Fruit fly (Drosophila melanogaster) whole organism, prepupa: ENCODE data around the gene Tlk.

ENCODE experiments used
- Blimp-1 ChIP-seq: fragments of 200-800 bp; sonication (Bioruptor generic); optimal IDR thresholded peaks from 3 replicates; lab custom pipeline; 2017; ENCODE audit warnings: missing biosample characterization, missing genetic modification characterization, mild to moderate bottlenecking, moderate library complexity, missing genetic modification reagents
- CG10631 ChIP-seq: fragments of 200-800 bp; sonication (Bioruptor generic); optimal IDR thresholded peaks from 2 replicates; lab custom pipeline; 2016; ENCODE audit warnings: missing biosample characterization, missing genetic modification characterization
- CG10669 ChIP-seq: fragments of 200-800 bp; sonication (Bioruptor generic); optimal IDR thresholded peaks from 3 replicates; lab custom pipeline; 2018; ENCODE audit warnings: missing biosample characterization, mild to moderate bottlenecking, missing genetic modification characterization, moderate library complexity
- CG11294 ChIP-seq: fragments of 200-800 bp; sonication (Bioruptor generic); IDR thresholded peaks from 2 replicates; pipeline ENCODE4 v1.3.6; 2022; ENCODE audit warnings: missing biosample characterization, missing genetic modification characterization
- CG11762 ChIP-seq: fragments of 200-800 bp; sonication (Bioruptor generic); optimal IDR thresholded peaks from 3 replicates; lab custom pipeline; 2016; ENCODE audit warnings: missing biosample characterization, missing genetic modification characterization; ENCODE audit not compliant: insufficient read depth
- CG11902 ChIP-seq: fragments of 200-800 bp; sonication (Bioruptor generic); optimal IDR thresholded peaks from 3 replicates; lab custom pipeline; 2016; ENCODE audit warnings: missing biosample characterization, missing genetic modification characterization
- CG1621 ChIP-seq: fragments of 200-800 bp; sonication (Bioruptor generic); optimal IDR thresholded peaks from 3 replicates; lab custom pipeline; 2018; ENCODE audit warnings: missing biosample characterization, mild to moderate bottlenecking, missing genetic modification characterization
- CG16779 ChIP-seq: fragments of 200-800 bp; sonication (Bioruptor generic); optimal IDR thresholded peaks from 3 replicates; lab custom pipeline; 2017; ENCODE audit warnings: missing biosample characterization, mild to moderate bottlenecking, missing genetic modification characterization
- CG31627 ChIP-seq: fragments of 200-800 bp; sonication (Bioruptor generic); optimal IDR thresholded peaks from 3 replicates; lab custom pipeline; 2016; ENCODE audit warnings: missing biosample characterization, missing genetic modification characterization
- CG32006 ChIP-seq: fragments of 200-800 bp; sonication (Bioruptor generic); optimal IDR thresholded peaks from 3 replicates; lab custom pipeline; 2017; ENCODE audit warnings: missing biosample characterization, mild to moderate bottlenecking, missing genetic modification characterization
- CG34406 ChIP-seq: fragments of 200-800 bp; sonication (Bioruptor generic); optimal IDR thresholded peaks from 3 replicates; lab custom pipeline; 2016; ENCODE audit warnings: missing biosample characterization, missing genetic modification characterization
- CG3919 ChIP-seq: fragments of 200-800 bp; sonication (Bioruptor generic); optimal IDR thresholded peaks from 3 replicates; lab custom pipeline; 2016; ENCODE audit warnings: missing biosample characterization, missing genetic modification characterization
- CG6163 ChIP-seq: fragments of 200-800 bp; sonication (Bioruptor generic); IDR thresholded peaks from 3 replicates; pipeline ENCODE4 v1.3.6; 2022; ENCODE audit warnings: missing biosample characterization, missing genetic modification characterization
- CG6854 ChIP-seq: fragments of 200-800 bp; sonication (Bioruptor generic); optimal IDR thresholded peaks from 2 replicates; lab custom pipeline; 2017; ENCODE audit warnings: missing biosample characterization, mild to moderate bottlenecking, missing genetic modification characterization
- CG7368 ChIP-seq: fragments of 200-800 bp; sonication (Bioruptor generic); optimal IDR thresholded peaks from 3 replicates; lab custom pipeline; 2016; ENCODE audit warnings: missing biosample characterization, missing genetic modification characterization
- CG8119 ChIP-seq: fragments of 200-800 bp; sonication (Bioruptor generic); IDR thresholded peaks from 3 replicates; pipeline ENCODE4 v1.3.6; 2022; ENCODE audit warnings: missing biosample characterization, missing genetic modification characterization
- CG8319 ChIP-seq: fragments of 200-800 bp; sonication (Bioruptor generic); optimal IDR thresholded peaks from 3 replicates; lab custom pipeline; 2016; ENCODE audit warnings: missing biosample characterization, missing genetic modification characterization
- CG8632 ChIP-seq: fragments of 200-800 bp; sonication (Bioruptor generic); optimal IDR thresholded peaks from 3 replicates; lab custom pipeline; 2016; ENCODE audit warnings: missing biosample characterization, missing genetic modification characterization
- CG9139 ChIP-seq: fragments of 200-800 bp; sonication (Bioruptor generic); optimal IDR thresholded peaks from 3 replicates; lab custom pipeline; 2017; ENCODE audit warnings: missing biosample characterization, mild to moderate bottlenecking, missing genetic modification characterization
- Eip93F ChIP-seq: fragments of 200-800 bp; sonication (Bioruptor generic); optimal IDR thresholded peaks from 2 replicates; lab custom pipeline; 2016; ENCODE audit warnings: missing biosample characterization, mild to moderate bottlenecking, missing genetic modification characterization
- Ets21C ChIP-seq: fragments of 200-800 bp; sonication (Bioruptor generic); optimal IDR thresholded peaks from 3 replicates; lab custom pipeline; 2016; ENCODE audit warnings: missing biosample characterization, missing genetic modification characterization
- Ets96B ChIP-seq: fragments of 200-800 bp; optimal IDR thresholded peaks from 2 replicates; lab custom pipeline; 2019; ENCODE audit warnings: missing biosample characterization, mild to moderate bottlenecking, missing genetic modification characterization, moderate library complexity
- Gug ChIP-seq: fragments of 200-800 bp; sonication (Bioruptor generic); IDR thresholded peaks from 2 replicates; pipeline ENCODE4 v1.3.6; 2022; ENCODE audit warnings: missing biosample characterization, missing genetic modification characterization
- Hr38 ChIP-seq: sonication (Bioruptor generic); optimal IDR thresholded peaks from 2 replicates; lab custom pipeline; 2016; ENCODE audit warnings: missing biosample characterization, missing genetic modification characterization
- Hr4 ChIP-seq: fragments of 200-800 bp; sonication (Bioruptor generic); optimal IDR thresholded peaks from 3 replicates; lab custom pipeline; 2016; ENCODE audit warnings: missing biosample characterization, missing genetic modification characterization
- Lpt ChIP-seq: fragments of 200-800 bp; sonication (Bioruptor generic); optimal IDR thresholded peaks from 3 replicates; lab custom pipeline; 2016; ENCODE audit warnings: missing biosample characterization, missing genetic modification characterization
- OdsH ChIP-seq: fragments of 200-800 bp; sonication (Bioruptor generic); optimal IDR thresholded peaks from 3 replicates; lab custom pipeline; 2016; ENCODE audit warnings: missing biosample characterization, missing genetic modification characterization
- Sox102F ChIP-seq: fragments of 200-800 bp; sonication (Bioruptor generic); optimal IDR thresholded peaks from 2 replicates; lab custom pipeline; 2016; ENCODE audit warnings: missing biosample characterization, mild to moderate bottlenecking, missing genetic modification characterization
- Sox14 ChIP-seq: fragments of 200-800 bp; sonication (Bioruptor generic); optimal IDR thresholded peaks from 3 replicates; lab custom pipeline; 2016; ENCODE audit warnings: missing biosample characterization, missing genetic modification characterization
- Sox15 ChIP-seq: fragments of 200-800 bp; sonication (Bioruptor generic); optimal IDR thresholded peaks from 3 replicates; lab custom pipeline; 2016; ENCODE audit warnings: missing biosample characterization, missing genetic modification characterization
- achi ChIP-seq: fragments of 200-800 bp; sonication (Bioruptor generic); optimal IDR thresholded peaks from 3 replicates; lab custom pipeline; 2016; ENCODE audit warnings: missing biosample characterization, missing genetic modification characterization
- dac ChIP-seq: fragments of 200-800 bp; sonication (Bioruptor generic); optimal IDR thresholded peaks from 2 replicates; lab custom pipeline; 2017; ENCODE audit warnings: missing biosample characterization, mild to moderate bottlenecking, missing genetic modification characterization
- dsx ChIP-seq: fragments of 200-800 bp; optimal IDR thresholded peaks from 3 replicates; lab custom pipeline; 2019; ENCODE audit warnings: missing biosample characterization, mild to moderate bottlenecking, missing genetic modification characterization, moderate library complexity; ENCODE audit not compliant: poor library complexity, severe bottlenecking
- eg ChIP-seq: fragments of 200-800 bp; sonication (Bioruptor generic); IDR thresholded peaks from 3 replicates; pipeline ENCODE4 v1.3.6; 2022; ENCODE audit warnings: missing biosample characterization, missing genetic modification characterization
- esn ChIP-seq: fragments of 200-800 bp; sonication (Bioruptor generic); optimal IDR thresholded peaks from 2 replicates; lab custom pipeline; 2016; ENCODE audit warnings: missing biosample characterization, mild to moderate bottlenecking, missing genetic modification characterization, moderate library complexity
- fd59A ChIP-seq: fragments of 200-800 bp; sonication (Bioruptor generic); optimal IDR thresholded peaks from 2 replicates; lab custom pipeline; 2017; ENCODE audit warnings: missing biosample characterization, mild to moderate bottlenecking, missing genetic modification characterization, missing genetic modification reagents
- fd85E ChIP-seq: fragments of 200-800 bp; sonication (Bioruptor generic); optimal IDR thresholded peaks from 3 replicates; lab custom pipeline; 2016; ENCODE audit warnings: missing biosample characterization, missing genetic modification characterization
- fkh ChIP-seq: fragments of 200-800 bp; sonication (Bioruptor generic); optimal IDR thresholded peaks from 3 replicates; lab custom pipeline; 2017; ENCODE audit warnings: missing biosample characterization, mild to moderate bottlenecking, missing genetic modification characterization, moderate library complexity
- net ChIP-seq: fragments of 200-800 bp; sonication (Bioruptor generic); optimal IDR thresholded peaks from 3 replicates; lab custom pipeline; 2016; ENCODE audit warnings: missing biosample characterization, missing genetic modification characterization
- salr ChIP-seq, 2 experiments: fragments of 200-800 bp; sonication (Bioruptor generic); optimal IDR thresholded peaks; 3 replicates each; lab custom pipeline; 2016 to 2018; ENCODE audit warnings: missing biosample characterization in 2 of 2, missing genetic modification characterization in 2 of 2, mild to moderate bottlenecking in 1 of 2
- spab ChIP-seq: fragments of 200-800 bp; sonication (Bioruptor generic); optimal IDR thresholded peaks from 2 replicates; lab custom pipeline; 2017; ENCODE audit warnings: missing biosample characterization, mild to moderate bottlenecking, missing genetic modification characterization, missing genetic modification reagents
- ss ChIP-seq, 2 experiments: fragments of 200-800 bp; sonication (Bioruptor generic); optimal IDR thresholded peaks; 2 replicates in 1 of 2; 3 replicates in 1 of 2; lab custom pipeline; 2017 to 2018; ENCODE audit warnings: mild to moderate bottlenecking in 2 of 2, missing biosample characterization in 2 of 2, missing genetic modification characterization in 2 of 2, moderate library complexity in 1 of 2
- svp ChIP-seq: fragments of 200-800 bp; sonication (Bioruptor generic); peaks from one replicate; lab custom pipeline; 2016; ENCODE audit warnings: missing biosample characterization, missing genetic modification characterization
- vri ChIP-seq: fragments of 200-800 bp; sonication (Bioruptor generic); optimal IDR thresholded peaks from 3 replicates; lab custom pipeline; 2016; ENCODE audit warnings: missing biosample characterization, mild to moderate bottlenecking, missing genetic modification characterization

Gene Tlk

DNA sequence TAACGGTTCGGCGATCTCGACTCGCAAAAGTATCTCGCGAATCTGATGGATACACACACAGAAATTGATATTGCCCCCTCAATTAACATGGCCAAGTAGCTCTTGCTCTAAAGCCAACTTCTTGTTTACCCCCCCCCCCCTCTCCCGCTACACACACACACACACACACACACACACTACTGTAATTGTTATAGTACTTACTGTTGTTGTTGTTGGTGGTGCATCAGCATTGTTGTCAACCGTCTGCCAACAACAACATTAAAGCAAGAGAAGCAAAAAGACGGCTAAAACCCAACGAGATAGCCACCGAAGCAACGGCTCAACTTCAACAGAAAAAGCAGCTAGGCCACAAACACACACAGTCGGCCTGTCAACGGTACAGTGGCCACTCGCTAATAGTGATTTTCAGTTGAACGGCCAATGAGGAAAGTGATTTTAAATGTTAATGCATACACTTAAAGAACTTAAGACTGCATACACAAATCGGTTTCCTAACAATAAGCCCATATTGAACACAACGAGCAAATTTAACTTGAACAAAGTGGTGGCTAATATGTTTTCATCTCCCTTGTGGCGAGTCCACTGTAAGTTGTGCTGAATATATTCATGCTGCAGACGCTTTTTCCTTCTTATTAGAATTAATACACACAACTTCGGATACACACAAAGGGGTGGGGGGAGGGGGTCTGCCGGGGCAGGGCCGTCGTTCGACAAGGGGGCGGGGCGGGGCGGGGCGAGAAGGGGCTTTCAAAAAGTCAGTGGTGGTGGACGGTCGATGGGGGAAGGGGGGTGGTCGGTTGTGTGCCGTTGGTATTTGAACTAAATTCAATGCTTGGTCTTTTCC lies 30.6 kb downstream of the Tlk start (continued):
- TF ChIP-seq ss (GFP tag; optimal IDR thresholded peaks at IDR 0.05; lab: Kevin White, UChicago) (peak; percentile 35 to 51), achi (GFP tag; lab: Kevin White, UChicago) (peak; percentile 81), CG6854 (no peak), CG3919 (GFP tag; lab: Kevin White, UChicago) (peak; percentile 85), OdsH (GFP tag; lab: Kevin White, UChicago) (peak; percentile 76), CG32006 (GFP tag; lab: Kevin White, UChicago) (peak; percentile 91), CG11902 (GFP tag; lab: Kevin White, UChicago) (peak; percentile 58), CG6163 (GFP tag; lab: Robert Waterston, UW) (peak; percentile 88), dac (GFP tag; lab: Kevin White, UChicago) (peak; percentile 77), CG8319 (GFP tag; lab: Kevin White, UChicago) (peak; percentile 61), CG10631 (GFP tag; lab: Kevin White, UChicago) (peak; percentile 83), CG31627 (peak; percentile 69), Sox102F (GFP tag; lab: Kevin White, UChicago) (peak; percentile 51), Sox15 (GFP tag; lab: Kevin White, UChicago) (peak; percentile 62), eg (GFP tag; lab: Robert Waterston, UW) (peak; percentile 88), vri (GFP tag; lab: Kevin White, UChicago) (peak; percentile 62), CG1621 (tag; lab: Kevin White, UChicago) (peak; percentile 63), CG11294 (GFP tag; lab: Robert Waterston, UW) (peak; percentile 79), CG7368 (GFP tag; lab: Kevin White, UChicago) (peak; percentile 68), CG8632 (GFP tag; lab: Kevin White, UChicago) (peak; percentile 71), Eip93F (GFP tag; lab: Kevin White, UChicago) (no peak), Lpt (peak; percentile 69), salr (GFP tag; optimal IDR thresholded peaks at IDR 0.05; lab: Kevin White, UChicago) (peak; percentile 69 to 74), CG10669 (GFP tag; lab: Kevin White, UChicago) (peak; percentile 81), fd85E (GFP tag; lab: Kevin White, UChicago) (peak; percentile 20), dsx (GFP tag; lab: Kevin White, UChicago) (peak; percentile 60), spab (GFP tag; lab: Kevin White, UChicago) (peak; percentile 61)

DNA sequence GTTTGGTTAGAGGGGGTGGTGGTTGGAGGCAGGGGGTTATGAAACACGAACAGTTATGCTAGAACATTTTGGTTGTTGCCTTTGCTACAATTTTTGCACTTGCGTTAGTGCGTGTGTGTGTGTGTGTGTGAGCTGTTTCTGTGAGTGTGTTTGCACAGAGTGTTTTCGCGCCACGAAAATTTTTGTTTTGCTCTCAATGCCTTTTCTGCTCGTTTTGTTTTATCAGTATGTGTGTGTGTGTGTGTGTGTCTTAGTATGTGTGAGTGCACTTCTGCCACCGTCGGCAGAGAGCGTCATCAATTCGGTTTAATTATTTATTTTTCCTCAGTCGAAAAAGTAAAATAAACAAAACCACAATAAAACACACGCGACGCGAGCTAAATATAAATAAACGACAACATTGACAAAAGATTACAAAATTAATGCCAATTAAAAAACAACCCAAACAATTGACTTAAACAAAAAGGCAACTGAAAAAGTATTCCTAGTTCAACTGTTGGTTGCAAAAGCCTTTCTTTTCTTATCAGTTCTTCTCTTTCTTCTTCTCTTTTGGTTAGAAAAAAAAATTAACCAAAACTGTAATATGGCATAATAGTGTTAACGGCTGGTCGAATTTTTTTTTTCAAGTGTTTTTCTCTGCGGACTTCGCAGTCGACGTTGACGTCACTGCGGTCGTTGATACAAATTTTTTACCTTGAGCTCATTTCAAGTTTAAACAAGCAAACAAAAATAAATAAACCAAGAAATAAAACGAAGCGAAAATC lies 41.7 kb downstream of the Tlk start:
- TF ChIP-seq net (GFP tag; lab: Kevin White, UChicago) (peak; percentile 60), Eip93F (GFP tag; lab: Kevin White, UChicago) (peak; percentile 50), Gug (peak; percentile 40; the same call in 1 of the 2 replicates), fkh (peak; percentile 49), CG8119 (GFP tag; lab: Robert Waterston, UW) (peak; percentile 63; the same call in 1 of the 3 replicates), CG31627 (peak; percentile 83), achi (GFP tag; lab: Kevin White, UChicago) (peak; percentile 55), CG9139 (GFP tag; lab: Kevin White, UChicago) (no peak), Ets21C (peak; percentile 76), salr (GFP tag; optimal IDR thresholded peaks at IDR 0.05; lab: Kevin White, UChicago) (no peak), esn (GFP tag; lab: Kevin White, UChicago) (peak; percentile 88), CG11902 (GFP tag; lab: Kevin White, UChicago) (peak; percentile 62), Ets96B (tag; lab: Kevin White, UChicago) (peak; percentile 14), CG11762 (GFP tag; lab: Kevin White, UChicago) (no peak), Sox15 (GFP tag; lab: Kevin White, UChicago) (peak; percentile 58), Sox14 (GFP tag; lab: Kevin White, UChicago) (peak; percentile 77), CG34406 (GFP tag; lab: Kevin White, UChicago) (peak; percentile 85), Sox102F (GFP tag; lab: Kevin White, UChicago) (peak; percentile 80), CG6854 (peak; percentile 61), vri (GFP tag; lab: Kevin White, UChicago) (peak; percentile 95), dac (GFP tag; lab: Kevin White, UChicago) (no peak), CG16779 (peak; percentile 48), Hr4 (GFP tag; lab: Kevin White, UChicago) (no peak), fd59A (no peak), Hr38 (no peak), ss (GFP tag; optimal IDR thresholded peaks at IDR 0.05; lab: Kevin White, UChicago) (peak; percentile 64 to 65), svp (GFP tag; lab: Kevin White, UChicago) (peak; percentile 96), Blimp-1 (peak; percentile 71), CG10669 (GFP tag; lab: Kevin White, UChicago) (peak; percentile 44)
